Worm (Caenorhabditis elegans): ENCODE data around the gene grsp-2.

Gene grsp-2

DNA sequence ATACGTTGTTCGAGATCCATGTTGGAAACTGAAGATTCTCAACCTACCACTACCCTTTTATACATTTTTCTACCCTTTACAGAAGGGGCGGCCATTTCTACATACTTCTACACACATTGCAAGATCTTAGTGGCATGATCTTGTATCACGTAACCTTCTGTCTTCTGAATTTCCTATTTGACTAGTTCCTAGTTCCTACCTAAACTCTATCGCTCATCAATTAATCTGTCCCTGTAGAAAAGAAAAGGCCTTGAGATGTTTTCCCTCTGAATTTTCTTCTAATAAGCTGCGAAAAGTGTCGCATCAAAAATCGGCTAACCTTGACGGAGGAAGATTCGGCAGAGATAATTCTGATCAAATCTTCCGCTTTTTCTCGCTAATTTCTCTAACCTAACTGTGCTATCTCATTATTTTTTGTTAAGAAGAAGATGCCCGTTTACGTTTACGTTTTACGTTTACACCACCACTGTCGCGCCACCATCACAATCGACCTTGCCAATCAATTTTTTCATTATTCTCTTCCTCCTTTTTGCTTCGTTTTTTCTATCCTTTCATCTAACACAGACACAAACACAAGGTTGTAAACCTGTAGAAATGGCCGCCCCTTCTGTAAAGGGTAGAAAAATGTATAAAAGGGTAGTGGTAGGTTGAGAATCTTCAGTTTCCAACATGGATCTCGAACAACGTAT is 8.2 kb downstream of the grsp-2 start, which contains the start of the genes col-117 and col-3 (continued):
- no peak for TF ChIP-seq hlh-4 (tag; optimal IDR thresholded peaks at IDR 0.05)
- peak; percentile 37 for TF ChIP-seq nhr-19 (GFP tag; conservative IDR thresholded peaks at IDR 0.05)
- peak; percentile 59 for TF ChIP-seq mep-1 (tag; optimal IDR thresholded peaks at IDR 0.05)
- TF ChIP-seq sptf-1 (tag; optimal IDR thresholded peaks at IDR 0.05): no peak
- TF ChIP-seq egl-13 (tag; optimal IDR thresholded peaks at IDR 0.05): no peak
- peak; percentile 52 for TF ChIP-seq irx-1 (tag; optimal IDR thresholded peaks at IDR 0.05)

DNA sequence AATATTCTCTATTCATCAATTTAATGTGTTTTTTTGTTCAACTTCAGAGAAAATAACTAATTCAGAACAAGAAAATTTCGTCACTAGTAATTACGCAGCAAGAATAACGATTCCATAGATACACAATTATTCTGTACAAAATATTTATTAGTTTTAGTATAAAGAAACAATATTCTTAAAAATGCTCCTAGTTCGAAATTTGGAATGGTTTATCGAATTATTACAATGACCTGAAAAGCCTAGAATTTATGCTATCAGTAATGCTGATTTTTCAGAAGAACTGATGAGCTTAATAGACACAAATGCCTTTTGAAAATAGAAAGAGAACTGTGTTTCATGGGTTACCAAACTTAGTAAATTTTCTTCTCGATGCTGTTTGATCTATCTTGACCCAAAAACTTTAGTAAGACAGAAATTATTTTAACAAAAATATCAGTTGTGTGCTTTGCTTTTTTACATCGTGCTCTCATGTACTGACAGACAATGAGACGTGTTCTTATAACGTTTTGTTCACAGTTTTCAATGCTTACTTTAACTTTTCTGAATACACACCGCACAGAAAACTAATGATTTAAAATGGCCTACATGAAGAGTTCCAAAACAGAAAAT is 10.0 kb downstream of the grsp-2 start:
- TF ChIP-seq jun-1 (tag; optimal IDR thresholded peaks at IDR 0.05) (peak; percentile 19), aly-2 (tag; optimal IDR thresholded peaks at IDR 0.05) (peak; percentile 87), elt-3 (tag; optimal IDR thresholded peaks at IDR 0.05) (peak in 2 of 6 experiments; percentile 27 to 28), nhr-85 (tag) (peak; percentile 74), unc-86 (tag; optimal IDR thresholded peaks at IDR 0.05) (no peak)

DNA sequence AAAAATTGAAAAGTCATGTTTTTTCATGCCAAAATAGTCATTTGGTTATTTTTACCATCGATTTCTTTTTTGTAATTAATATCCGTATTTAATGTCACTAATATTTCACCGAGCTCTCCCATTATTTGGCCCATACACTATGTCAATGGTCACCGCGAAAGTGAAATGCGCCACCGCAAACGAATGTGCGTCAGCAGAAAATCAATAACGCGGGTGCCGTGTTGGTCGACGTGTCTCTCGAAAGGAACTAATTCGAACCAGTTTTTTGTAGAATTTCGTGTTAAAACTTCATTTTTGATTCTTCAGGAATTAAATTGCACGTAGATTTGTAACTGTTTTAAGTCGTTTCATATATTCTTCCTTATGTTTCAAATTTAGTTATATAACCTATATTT is 10.5 kb downstream of the grsp-2 start:
- TF ChIP-seq tbx-2 (tag; optimal IDR thresholded peaks at IDR 0.05) (peak; percentile 53), swsn-7 (tag; optimal IDR thresholded peaks at IDR 0.05) (peak; percentile 16), C16A3.4 (tag; optimal IDR thresholded peaks at IDR 0.05) (peak; percentile 19), nhr-71 (tag; optimal IDR thresholded peaks at IDR 0.05) (peak; percentile 50), rnt-1 (tag; optimal IDR thresholded peaks at IDR 0.05) (peak; percentile 50), dpl-1 (GFP tag; optimal IDR thresholded peaks at IDR 0.05) (peak in 2 of 3 experiments; percentile 56), C04F5.9 (tag; optimal IDR thresholded peaks at IDR 0.05) (no peak), elt-2 (tag; optimal IDR thresholded peaks at IDR 0.05) (no peak), nhr-85 (tag) (peak; percentile 5), fkh-8 (tag; optimal IDR thresholded peaks at IDR 0.05) (no peak), ceh-82 (tag; optimal IDR thresholded peaks at IDR 0.05) (peak in 1 of 3 experiments; percentile 11), efl-1 (optimal IDR thresholded peaks at IDR 0.05) (peak; percentile 53 to 56), efl-1 (GFP tag; optimal IDR thresholded peaks at IDR 0.05 in 1 of 2) (peak in 1 of 2 experiments; percentile 94), lin-14 (GFP tag; optimal IDR thresholded peaks at IDR 0.05) (peak; percentile 54), aha-1 (tag; optimal IDR thresholded peaks at IDR 0.05) (no peak), lsy-2 (tag; optimal IDR thresholded peaks at IDR 0.05) (peak in 1 of 2 experiments; percentile 57), blmp-1 (tag; optimal IDR thresholded peaks at IDR 0.05) (peak; percentile 93), lin-35 (GFP tag; optimal IDR thresholded peaks at IDR 0.05) (peak; percentile 32 to 69), snu-23 (GFP tag; optimal IDR thresholded peaks at IDR 0.05) (peak; percentile 51), sup-37 (GFP tag; optimal IDR thresholded peaks at IDR 0.05) (no peak), nhr-20 (tag; optimal IDR thresholded peaks at IDR 0.05) (peak; percentile 44), nhr-47 (tag; optimal IDR thresholded peaks at IDR 0.05) (peak; percentile 9), elt-3 (tag; optimal IDR thresholded peaks at IDR 0.05) (peak in 1 of 6 experiments; percentile 39), dsc-1 (tag; optimal IDR thresholded peaks at IDR 0.05) (peak; percentile 13), xbp-1 (tag; optimal IDR thresholded peaks at IDR 0.05) (peak; percentile 77)

DNA sequence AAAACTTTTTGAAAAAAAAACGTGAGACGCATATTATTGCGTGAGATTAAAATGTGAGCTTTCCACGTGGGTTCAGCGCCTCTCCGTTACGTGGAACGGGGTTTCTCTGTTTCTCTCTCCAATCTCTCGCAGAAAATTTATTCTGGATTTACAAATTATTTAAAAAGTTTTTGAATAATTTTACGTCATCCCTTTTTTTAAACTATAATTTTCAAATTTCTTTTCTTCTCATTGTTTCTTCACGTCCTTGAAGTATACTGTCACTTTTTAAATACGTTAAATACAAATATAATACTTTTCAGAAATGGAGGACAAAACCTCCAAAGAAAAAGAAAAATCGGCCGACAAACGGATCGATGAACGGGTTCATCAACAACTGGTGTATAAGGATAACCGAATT is 11.4 kb downstream of the grsp-2 start, which contains the start of gene T28C6.7:
Gene T28C6.7, plus strand, starts transcription at position 301 of the 400 bp plus-strand sequence.
- no peak for TF ChIP-seq Y116A8C.19 (tag; optimal IDR thresholded peaks at IDR 0.05; ENCODE audit: borderline replicate concordance)
- no peak for TF ChIP-seq nhr-77 (tag; optimal IDR thresholded peaks at IDR 0.05)
- TF ChIP-seq ceh-90 (tag; optimal IDR thresholded peaks at IDR 0.05): no peak
- TF ChIP-seq nhr-47 (tag; optimal IDR thresholded peaks at IDR 0.05): no peak
- TF ChIP-seq C04F5.9 (tag; optimal IDR thresholded peaks at IDR 0.05): no peak
- no peak for TF ChIP-seq lsy-2 (tag; optimal IDR thresholded peaks at IDR 0.05)
- no peak for TF ChIP-seq mab-9 (GFP tag; IDR thresholded peaks at IDR 0.05)
- no peak for TF ChIP-seq hlh-17 (GFP tag; optimal IDR thresholded peaks at IDR 0.05; ENCODE audit: borderline replicate concordance)
- no peak for TF ChIP-seq unc-30 (tag; optimal IDR thresholded peaks at IDR 0.05)
- TF ChIP-seq efl-1 (optimal IDR thresholded peaks at IDR 0.05): no peak
- no peak for TF ChIP-seq efl-1 (GFP tag; optimal IDR thresholded peaks at IDR 0.05 in 1 of 2)
- no peak for TF ChIP-seq ceh-63 (GFP tag; optimal IDR thresholded peaks at IDR 0.05)
- no peak for TF ChIP-seq nhr-12 (tag; optimal IDR thresholded peaks at IDR 0.05)
- no peak for TF ChIP-seq ces-1 (GFP tag; optimal IDR thresholded peaks at IDR 0.05)
- no peak for TF ChIP-seq pag-3 (tag; optimal IDR thresholded peaks at IDR 0.05; ENCODE audit: borderline replicate concordance, insufficient read depth)
- no peak for TF ChIP-seq nhr-19 (GFP tag; conservative IDR thresholded peaks at IDR 0.05)

Data from whole organism, L1 larva.